Worm (Caenorhabditis elegans) whole organism, late embryonic: Measurements from ENCODE around the gene Y49F6C.2.

ENCODE experiments used
- ceh-31 ChIP-seq: sonication (generic microtip); optimal IDR thresholded peaks from 2 replicates; lab custom pipeline; 2016; ENCODE audit warnings: missing genetic modification characterization, missing compliant biosample characterization
- ets-4 ChIP-seq: sonication (generic microtip); optimal IDR thresholded peaks from 2 replicates; lab custom pipeline; 2016; ENCODE audit warnings: missing genetic modification characterization, missing compliant biosample characterization
- hlh-30 ChIP-seq: sonication (generic microtip); optimal IDR thresholded peaks from 2 replicates; lab custom pipeline; 2017; ENCODE audit warnings: antibody characterized with exemption, missing genetic modification characterization, missing compliant biosample characterization; ENCODE audit not compliant: insufficient read depth
- odd-2 ChIP-seq: sonication (generic microtip); optimal IDR thresholded peaks from 2 replicates; lab custom pipeline; 2017; ENCODE audit warnings: antibody characterized with exemption, mild to moderate bottlenecking, missing genetic modification characterization, missing compliant biosample characterization
- syd-9 ChIP-seq: sonication (generic microtip); optimal IDR thresholded peaks from 2 replicates; lab custom pipeline; 2016; ENCODE audit warnings: mild to moderate bottlenecking, missing genetic modification characterization, moderate library complexity, missing compliant biosample characterization
- ttx-3 ChIP-seq: sonication (generic microtip); optimal IDR thresholded peaks from 2 replicates; lab custom pipeline; 2016; ENCODE audit warnings: missing genetic modification reagents, missing genetic modification characterization, missing compliant biosample characterization

DNA sequence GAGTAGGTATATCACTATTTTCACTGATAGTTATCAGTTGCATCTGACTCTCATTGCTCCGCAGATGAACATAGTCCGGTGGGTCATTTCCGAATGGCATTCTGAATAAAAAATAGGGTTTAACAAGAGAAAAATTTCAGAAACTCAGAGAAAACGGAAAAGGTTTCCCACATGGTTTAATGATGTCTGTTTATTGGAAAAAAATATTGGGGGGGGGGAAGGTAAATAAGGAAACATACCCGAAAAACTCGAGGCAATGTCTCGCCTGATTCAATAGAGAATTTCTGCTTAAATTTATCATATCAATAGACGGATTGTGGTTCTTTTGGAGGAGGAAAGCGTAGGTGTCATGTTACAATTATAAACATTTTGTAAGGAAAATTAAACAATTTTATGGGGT is 47.1 kb downstream of the Y49F6C.2 start, which contains the start of gene nep-11:
- no peak for TF ChIP-seq syd-9
- TF ChIP-seq ceh-31 (tag; lab: Kevin White, UChicago), result no peak
- TF ChIP-seq ets-4 (tag; lab: Kevin White, UChicago), result no peak
- no peak for TF ChIP-seq odd-2 (tag; lab: Kevin White, UChicago)
- no peak for TF ChIP-seq ttx-3 (tag; lab: Kevin White, UChicago)
- TF ChIP-seq hlh-30, result no peak
